Worm (Caenorhabditis elegans) whole organism, late embryonic: ENCODE data around the gene dac-1.

Experiments
- C08G9.2 ChIP-seq: sonication (generic microtip); optimal IDR thresholded peaks from 2 replicates; lab custom pipeline; 2016; ENCODE audit warnings: mild to moderate bottlenecking, missing genetic modification characterization, moderate library complexity, missing compliant biosample characterization
- K02D7.2 ChIP-seq: sonication (generic microtip); optimal IDR thresholded peaks from 2 replicates; lab custom pipeline; 2017; ENCODE audit warnings: mild to moderate bottlenecking, missing genetic modification characterization, missing compliant biosample characterization
- K09A11.1 ChIP-seq: sonication (generic microtip); optimal IDR thresholded peaks from 2 replicates; lab custom pipeline; 2017; ENCODE audit warnings: antibody characterized with exemption, mild to moderate bottlenecking, missing genetic modification characterization, missing compliant biosample characterization; ENCODE audit not compliant: insufficient read depth
- T23F11.4 ChIP-seq: fragments of 200-800 bp; sonication (Bioruptor generic); optimal IDR thresholded peaks from 2 replicates; lab custom pipeline; 2018; ENCODE audit warnings: mild to moderate bottlenecking, missing genetic modification characterization, missing compliant biosample characterization
- Y22D7AL.16 ChIP-seq: sonication (generic microtip); optimal IDR thresholded peaks from 2 replicates; lab custom pipeline; 2016; ENCODE audit warnings: missing genetic modification characterization, missing compliant biosample characterization
- ahr-1 ChIP-seq: sonication (generic microtip); optimal IDR thresholded peaks from 2 replicates; lab custom pipeline; 2016; ENCODE audit warnings: missing genetic modification characterization, missing compliant biosample characterization
- ceh-14 ChIP-seq: sonication (generic microtip); optimal IDR thresholded peaks from 2 replicates; lab custom pipeline; 2016; ENCODE audit warnings: missing genotype, missing genetic modification characterization, missing compliant biosample characterization
- ceh-19 ChIP-seq: fragments of 200-800 bp; sonication (Bioruptor generic); optimal IDR thresholded peaks from 2 replicates; lab custom pipeline; 2018; ENCODE audit warnings: mild to moderate bottlenecking, missing genetic modification characterization, missing compliant biosample characterization
- ceh-2 ChIP-seq: sonication (generic microtip); optimal IDR thresholded peaks from 2 replicates; lab custom pipeline; 2016; ENCODE audit warnings: missing genotype, missing genetic modification characterization, missing compliant biosample characterization
- ceh-30 ChIP-seq: fragments of 150-350 bp; optimal IDR thresholded peaks from 2 replicates; lab custom pipeline; 2014; ENCODE audit warnings: missing biosample characterization, missing genetic modification characterization
- ceh-31 ChIP-seq: sonication (generic microtip); optimal IDR thresholded peaks from 2 replicates; lab custom pipeline; 2016; ENCODE audit warnings: missing genetic modification characterization, missing compliant biosample characterization
- ceh-34 ChIP-seq: sonication (generic microtip); optimal IDR thresholded peaks from 2 replicates; lab custom pipeline; 2016; ENCODE audit warnings: mild to moderate bottlenecking, missing genetic modification characterization, missing compliant biosample characterization
- ceh-48 ChIP-seq: sonication (generic microtip); optimal IDR thresholded peaks from 2 replicates; lab custom pipeline; 2016; ENCODE audit warnings: missing genetic modification characterization, inconsistent platforms, missing compliant biosample characterization
- ceh-9 ChIP-seq: sonication (generic microtip); optimal IDR thresholded peaks from 2 replicates; lab custom pipeline; 2016; ENCODE audit warnings: mild to moderate bottlenecking, missing genetic modification characterization, inconsistent platforms, missing compliant biosample characterization
- dmd-4 ChIP-seq: sonication (generic microtip); optimal IDR thresholded peaks from 2 replicates; lab custom pipeline; 2016; ENCODE audit warnings: borderline replicate concordance, missing genetic modification characterization, missing compliant biosample characterization
- elt-2 ChIP-seq: sonication (generic microtip); optimal IDR thresholded peaks from 2 replicates; lab custom pipeline; 2016; ENCODE audit warnings: missing genetic modification reagents, missing genetic modification characterization, missing compliant biosample characterization
- elt-4 ChIP-seq: sonication (generic microtip); optimal IDR thresholded peaks from 2 replicates; lab custom pipeline; 2016; ENCODE audit warnings: missing genetic modification characterization, missing compliant biosample characterization
- ets-4 ChIP-seq: sonication (generic microtip); optimal IDR thresholded peaks from 2 replicates; lab custom pipeline; 2016; ENCODE audit warnings: missing genetic modification characterization, missing compliant biosample characterization
- hlh-13 ChIP-seq: fragments of 200-800 bp; sonication (Bioruptor generic); optimal IDR thresholded peaks from 2 replicates; lab custom pipeline; 2018; ENCODE audit warnings: mild to moderate bottlenecking, missing genetic modification characterization, missing compliant biosample characterization
- hlh-6 ChIP-seq: sonication (generic microtip); optimal IDR thresholded peaks from 2 replicates; lab custom pipeline; 2016; ENCODE audit warnings: missing genotype, missing genetic modification characterization, missing compliant biosample characterization
- hlh-8 ChIP-seq: sonication (generic microtip); optimal IDR thresholded peaks from 2 replicates; lab custom pipeline; 2016; ENCODE audit warnings: missing genotype, missing genetic modification characterization, missing compliant biosample characterization
- lim-6 ChIP-seq: sonication (generic microtip); optimal IDR thresholded peaks from 2 replicates; lab custom pipeline; 2016; ENCODE audit warnings: missing genetic modification characterization, missing compliant biosample characterization
- lin-11 ChIP-seq: fragments of 200-800 bp; sonication (Bioruptor generic); optimal IDR thresholded peaks from 2 replicates; lab custom pipeline; 2018; ENCODE audit warnings: mild to moderate bottlenecking, missing genetic modification characterization, missing compliant biosample characterization
- nfya-1 ChIP-seq: sonication (generic microtip); optimal IDR thresholded peaks from 2 replicates; lab custom pipeline; 2017; ENCODE audit warnings: missing genetic modification characterization, mild to moderate bottlenecking, missing compliant biosample characterization, antibody characterized with exemption, moderate library complexity
- nhr-232 ChIP-seq: sonication (generic microtip); optimal IDR thresholded peaks from 2 replicates; lab custom pipeline; 2016; ENCODE audit warnings: missing genetic modification characterization, missing compliant biosample characterization
- npax-4 ChIP-seq: sonication (generic microtip); optimal IDR thresholded peaks from 2 replicates; lab custom pipeline; 2016; ENCODE audit warnings: missing genetic modification characterization, missing compliant biosample characterization
- pag-3 ChIP-seq: sonication (generic microtip); optimal IDR thresholded peaks from 2 replicates; lab custom pipeline; 2016; ENCODE audit warnings: missing compliant biosample characterization, missing genetic modification characterization, borderline replicate concordance
- pax-1 ChIP-seq: fragments of 150-350 bp; optimal IDR thresholded peaks from 2 replicates; lab custom pipeline; 2014; ENCODE audit warnings: missing biosample characterization, missing genetic modification characterization
- pha-4 ChIP-seq: fragments of 150-350 bp; optimal IDR thresholded peaks from 2 replicates; lab custom pipeline; 2018; ENCODE audit warnings: missing biosample characterization, missing genetic modification reagents, missing genetic modification characterization
- pqm-1 ChIP-seq: sonication (generic microtip); optimal IDR thresholded peaks from 2 replicates; lab custom pipeline; 2016; ENCODE audit warnings: missing genetic modification characterization, missing compliant biosample characterization
- ref-2 ChIP-seq: sonication (generic microtip); optimal IDR thresholded peaks from 2 replicates; lab custom pipeline; 2016; ENCODE audit warnings: missing genetic modification characterization, missing compliant biosample characterization
- rnt-1 ChIP-seq: sonication (generic microtip); optimal IDR thresholded peaks from 2 replicates; lab custom pipeline; 2016; ENCODE audit warnings: missing genetic modification characterization, missing compliant biosample characterization
- tbx-2 ChIP-seq: sonication (generic microtip); optimal IDR thresholded peaks from 2 replicates; lab custom pipeline; 2016; ENCODE audit warnings: missing genetic modification characterization, missing compliant biosample characterization
- tbx-7 ChIP-seq: sonication (generic microtip); optimal IDR thresholded peaks from 2 replicates; lab custom pipeline; 2016; ENCODE audit warnings: missing genotype, missing genetic modification characterization, missing compliant biosample characterization
- ttx-3 ChIP-seq: sonication (generic microtip); optimal IDR thresholded peaks from 2 replicates; lab custom pipeline; 2016; ENCODE audit warnings: missing genetic modification reagents, missing genetic modification characterization, missing compliant biosample characterization
- unc-3 ChIP-seq, 2 experiments: fragments of 200-800 bp in 1 of 2; sonication (Bioruptor generic) in 1 of 2; sonication (generic microtip) in 1 of 2; conservative IDR thresholded peaks in 1 of 2; optimal IDR thresholded peaks in 1 of 2; 2 replicates each; pipeline versions ENCODE4 v1.3.6 to Lab custom; 2016 to 2022; ENCODE audit warnings: missing compliant biosample characterization in 2 of 2, missing genetic modification characterization in 2 of 2, missing genetic modification reagents in 1 of 2
- unc-42 ChIP-seq: sonication (generic microtip); optimal IDR thresholded peaks from 2 replicates; lab custom pipeline; 2016; ENCODE audit warnings: missing genotype, missing genetic modification characterization, missing compliant biosample characterization
- unc-55 ChIP-seq: sonication (generic microtip); optimal IDR thresholded peaks from 2 replicates; lab custom pipeline; 2017; ENCODE audit warnings: missing biosample characterization, missing genetic modification reagents, missing genetic modification characterization
- zip-5 ChIP-seq: sonication (generic microtip); optimal IDR thresholded peaks from 2 replicates; lab custom pipeline; 2016; ENCODE audit warnings: missing genetic modification characterization, missing compliant biosample characterization
- ztf-16 ChIP-seq: sonication (generic microtip); optimal IDR thresholded peaks from 2 replicates; lab custom pipeline; 2017; ENCODE audit warnings: missing genetic modification characterization, missing compliant biosample characterization

The dac-1 gene

DNA sequence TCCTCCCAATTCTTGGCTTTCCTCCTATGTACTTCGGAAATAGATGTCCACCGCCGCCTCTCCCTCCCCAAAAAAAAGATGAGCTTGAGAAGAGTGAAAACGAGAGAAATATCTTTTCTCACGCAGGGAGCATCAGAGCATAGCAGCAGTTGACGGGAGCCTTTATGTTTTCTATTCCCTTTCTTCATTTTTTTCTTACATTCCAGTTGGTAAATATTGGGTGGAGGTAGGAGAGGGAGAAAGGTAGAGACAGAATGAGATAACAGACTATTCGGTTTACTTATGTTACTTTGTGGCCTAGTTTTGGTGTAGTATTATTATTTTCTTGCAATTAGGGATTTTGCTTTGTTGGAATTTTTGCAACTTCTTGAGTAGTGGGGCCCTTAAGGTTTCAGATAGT is 28.6 kb downstream of the dac-1 start:
- TF ChIP-seq npax-4 (tag; lab: Kevin White, UChicago): no peak
- TF ChIP-seq tbx-7 (tag; lab: Kevin White, UChicago): no peak
- TF ChIP-seq ceh-14 (tag; lab: Kevin White, UChicago): no peak
- TF ChIP-seq K02D7.2 (tag; lab: Kevin White, UChicago): no peak
- no peak for TF ChIP-seq ceh-31 (tag; lab: Kevin White, UChicago)
- no peak for TF ChIP-seq lin-11 (tag; lab: Kevin White, UChicago)
- TF ChIP-seq K09A11.1 (tag; lab: Kevin White, UChicago): no peak
- no peak for TF ChIP-seq ceh-9
- TF ChIP-seq T23F11.4 (GFP tag; lab: Kevin White, UChicago): no peak
- TF ChIP-seq, all 69 proteins: peak for 0

DNA sequence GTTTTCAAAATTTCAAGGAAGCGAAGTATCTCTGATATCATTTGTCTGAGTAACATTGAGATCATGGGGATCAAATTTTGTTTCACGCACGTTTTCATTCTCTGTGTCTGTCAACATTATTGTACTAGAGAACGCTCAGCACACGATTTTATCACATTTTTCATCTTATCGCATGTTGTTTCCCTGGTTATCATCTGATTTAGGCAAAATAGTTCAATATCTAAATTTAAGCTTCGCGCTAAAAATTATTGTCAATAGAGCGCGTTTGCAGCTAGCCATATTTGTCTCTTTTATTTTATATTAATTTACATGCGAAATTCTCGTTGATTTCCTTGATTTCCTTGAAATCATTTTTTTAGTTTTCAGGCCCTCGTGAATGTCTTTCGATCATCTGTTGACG is 29.5 kb downstream of the dac-1 start, which contains the start of gene K02F3.2:
TSS of gene K02F3.2 (plus strand) at position 357 of the 400 bp plus-strand sequence.
- peak; percentile 73 for TF ChIP-seq elt-2
- TF ChIP-seq pax-1 (tag; lab: Kevin White, UChicago): peak; percentile 17
- no peak for TF ChIP-seq hlh-6 (tag; lab: Kevin White, UChicago)
- TF ChIP-seq zip-5 (tag; lab: Kevin White, UChicago): no peak

DNA sequence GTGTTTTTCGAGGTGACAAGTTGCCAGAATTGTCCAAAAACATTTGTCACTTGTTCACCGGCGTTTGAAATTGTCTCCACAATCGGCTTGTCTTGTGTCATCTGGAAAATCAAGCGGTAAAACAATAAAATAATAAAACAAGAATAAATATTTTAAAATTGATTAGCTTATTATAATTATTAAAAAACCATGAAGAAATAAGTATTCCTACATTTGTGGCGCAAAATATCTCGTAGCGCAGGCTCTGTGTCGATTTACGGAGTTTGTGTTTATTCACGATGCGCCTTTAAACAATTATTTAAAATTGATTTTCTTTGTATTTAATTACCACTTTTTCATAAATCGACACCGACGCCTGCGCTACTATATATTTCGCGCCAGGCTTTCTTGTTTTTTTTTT is 36.4 kb downstream of the dac-1 start, which contains the start of gene moma-1:
TSS of gene moma-1 (minus strand) at position 101 of the 400 bp plus-strand sequence.
- TF ChIP-seq elt-2 (no peak), unc-3 (GFP tag; conservative IDR thresholded peaks at IDR 0.05; lab: Robert Waterston, UW) (no peak), unc-3 (tag; optimal IDR thresholded peaks at IDR 0.05; lab: Kevin White, UChicago) (no peak), ahr-1 (tag; lab: Kevin White, UChicago) (no peak), unc-55 (GFP tag; lab: Kevin White, UChicago) (no peak)

DNA sequence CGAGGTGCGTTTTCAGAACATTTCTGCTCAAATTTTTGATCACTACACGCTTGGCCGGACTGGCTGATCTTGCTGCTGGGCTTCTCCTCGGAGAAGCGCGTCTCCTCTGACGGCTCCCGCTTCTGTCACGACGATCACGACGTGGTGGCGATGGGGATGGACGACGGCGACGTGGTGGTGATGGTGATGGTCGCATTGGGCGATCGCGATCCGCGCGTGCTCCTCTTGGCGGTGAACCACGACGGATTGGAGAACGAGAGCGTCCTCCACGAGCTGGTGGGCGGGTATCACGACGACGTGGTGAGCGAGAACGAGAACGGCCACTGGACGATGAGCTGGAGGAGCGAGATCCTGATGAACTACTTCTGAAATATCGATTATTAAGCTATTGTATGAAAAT is 37.5 kb downstream of the dac-1 start:
- TF ChIP-seq C08G9.2 (tag; lab: Kevin White, UChicago): peak; percentile 8
- no peak for TF ChIP-seq hlh-8 (tag; lab: Kevin White, UChicago)
- no peak for TF ChIP-seq unc-42 (tag; lab: Kevin White, UChicago)
- TF ChIP-seq elt-4 (tag; lab: Kevin White, UChicago): peak; percentile 66
- TF ChIP-seq pha-4: no peak

DNA sequence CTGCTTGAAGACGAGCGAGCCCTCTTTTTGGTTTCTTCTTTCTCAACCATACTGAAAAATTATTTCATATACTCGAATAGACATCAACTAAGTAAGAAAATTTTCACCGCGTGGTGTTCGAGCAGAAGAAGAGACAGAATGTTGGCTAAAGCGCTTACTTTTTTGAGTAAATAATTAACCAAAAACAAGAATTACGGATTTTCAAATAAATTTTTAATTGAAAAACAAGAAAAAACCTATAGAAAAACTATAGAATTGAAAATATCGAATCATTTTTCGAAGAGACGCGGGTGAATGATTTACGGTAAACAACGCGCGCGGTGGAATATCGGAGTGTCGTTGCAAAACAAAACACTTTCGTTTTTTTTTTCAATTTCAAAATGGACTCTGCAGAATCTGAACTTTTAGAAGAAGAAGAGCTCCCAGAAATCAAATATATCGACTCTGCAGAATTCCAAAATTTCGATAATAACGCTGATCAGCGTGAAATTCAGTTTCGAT is 38.0 kb downstream of the dac-1 start, which contains the start of the genes rnp-5 and tag-51:
TSS of gene rnp-5 (minus strand) at position 51 of the 501 bp plus-strand sequence.
TSS of gene tag-51 (plus strand) at position 363 of the 501 bp plus-strand sequence.
- TF ChIP-seq elt-4 (tag; lab: Kevin White, UChicago) (no peak), hlh-6 (tag; lab: Kevin White, UChicago) (no peak), tbx-2 (tag; lab: Kevin White, UChicago) (no peak), ref-2 (tag; lab: Kevin White, UChicago) (no peak), pag-3 (tag; lab: Kevin White, UChicago) (no peak), ceh-34 (tag; lab: Kevin White, UChicago) (no peak), ets-4 (no peak), T23F11.4 (GFP tag; lab: Kevin White, UChicago) (no peak), tbx-7 (tag; lab: Kevin White, UChicago) (no peak), elt-2 (no peak)

DNA sequence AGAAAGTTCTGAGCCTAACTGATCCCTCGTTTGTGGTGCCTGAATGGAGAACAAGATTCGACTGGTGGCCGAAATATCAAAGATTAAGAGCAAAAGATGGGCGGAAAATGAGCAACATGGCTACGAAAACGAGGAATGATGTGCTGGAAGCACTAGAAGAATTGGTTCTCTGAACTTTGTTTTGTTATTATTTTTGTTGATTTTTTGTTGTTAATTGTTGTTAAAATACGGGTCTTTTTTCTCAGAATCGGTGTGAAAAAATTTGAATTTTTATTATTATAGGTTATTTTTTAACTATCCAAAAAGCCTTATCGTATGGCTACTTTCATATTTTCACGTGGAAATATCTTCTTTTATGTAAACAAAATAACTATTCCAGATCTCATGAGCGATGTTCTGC is 40.3 kb downstream of the dac-1 start, which contains the start of gene K02F3.12:
TSS of gene K02F3.12 (plus strand) at position 301 of the 400 bp plus-strand sequence.
- TF ChIP-seq lim-6 (no peak), ceh-48 (tag; lab: Kevin White, UChicago) (no peak), ceh-19 (GFP tag; lab: Kevin White, UChicago) (no peak), Y22D7AL.16 (tag; lab: Kevin White, UChicago) (no peak), elt-2 (no peak), hlh-13 (GFP tag; lab: Kevin White, UChicago) (no peak), dmd-4 (tag; lab: Kevin White, UChicago) (no peak), T23F11.4 (GFP tag; lab: Kevin White, UChicago) (no peak), ttx-3 (tag; lab: Kevin White, UChicago) (no peak), npax-4 (tag; lab: Kevin White, UChicago) (no peak), nfya-1 (no peak), ceh-30 (tag; lab: Kevin White, UChicago) (no peak), unc-3 (GFP tag; conservative IDR thresholded peaks at IDR 0.05; lab: Robert Waterston, UW) (no peak), unc-3 (tag; optimal IDR thresholded peaks at IDR 0.05; lab: Kevin White, UChicago) (no peak), ztf-16 (tag; lab: Kevin White, UChicago) (no peak), pag-3 (tag; lab: Kevin White, UChicago) (no peak), nhr-232 (no peak), rnt-1 (tag; lab: Kevin White, UChicago) (no peak), ceh-2 (no peak), pqm-1 (tag; lab: Kevin White, UChicago) (no peak), hlh-8 (tag; lab: Kevin White, UChicago) (no peak)
